Fruit fly (Drosophila melanogaster): Measurements from ENCODE around the gene CG15544.

CG15544 gene

DNA sequence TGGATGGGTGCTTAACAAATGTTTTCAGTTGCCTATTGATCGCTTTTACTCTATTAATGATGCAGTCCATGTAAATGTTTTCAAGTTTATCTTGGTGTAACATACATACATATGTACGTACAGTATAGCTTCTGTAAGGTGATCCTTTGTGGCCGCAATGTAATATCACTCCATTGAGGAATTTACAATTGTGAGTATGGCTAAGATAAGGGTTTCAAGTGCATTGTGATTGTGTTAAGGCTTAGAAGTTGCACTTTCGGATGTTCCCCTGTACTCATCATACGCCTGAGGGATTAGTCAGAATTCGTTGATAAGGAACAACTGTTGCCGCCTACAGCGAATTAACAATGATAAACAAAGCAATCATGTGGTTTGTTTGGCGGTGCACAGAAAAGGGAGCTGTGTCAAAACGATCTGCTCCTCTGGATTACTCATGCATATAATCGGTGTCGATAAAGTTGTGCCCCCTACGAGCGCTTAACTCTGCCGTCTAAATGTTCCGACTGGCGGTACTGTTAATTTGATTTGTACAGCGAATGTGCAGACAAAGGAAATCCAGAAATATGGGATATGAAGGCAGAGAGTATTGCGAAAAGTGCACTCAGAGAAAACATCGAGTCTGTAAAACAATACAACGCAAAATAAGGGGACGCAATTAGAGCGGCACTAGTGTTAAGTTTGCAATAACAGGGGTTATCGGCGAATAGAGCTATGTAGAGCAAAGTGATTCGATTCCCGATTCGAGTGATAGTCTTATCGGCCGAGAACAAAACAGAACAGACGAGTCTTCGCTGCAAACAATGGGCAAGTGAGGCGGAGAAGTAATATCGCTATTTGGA lies 60.3 kb downstream of the CG15544 start (continued):
- TF ChIP-seq Xrp1 (GFP tag; IDR thresholded peaks at IDR 0.05) (peak; percentile 77), ken (GFP tag; IDR thresholded peaks at IDR 0.05) (peak; percentile 79), fru (optimal IDR thresholded peaks at IDR 0.05) (no peak), CG9215 (GFP tag; IDR thresholded peaks at IDR 0.05) (peak; percentile 45; the same call in 1 of the 2 replicates), CG34376 (GFP tag; optimal IDR thresholded peaks at IDR 0.05) (no peak), sr (GFP tag; IDR thresholded peaks at IDR 0.05) (peak; percentile 59; the same call in 2 of the 3 replicates), CG6254 (GFP tag; optimal IDR thresholded peaks at IDR 0.05) (peak; percentile 23), ewg (GFP tag; optimal IDR thresholded peaks at IDR 0.05) (peak; percentile 24), HLH3B (GFP tag; IDR thresholded peaks at IDR 0.05) (peak; percentile 67), CG9817 (tag; optimal IDR thresholded peaks at IDR 0.05) (peak; percentile 59), Stat92E (GFP tag; optimal IDR thresholded peaks at IDR 0.05) (no peak), CG13296 (GFP tag; optimal IDR thresholded peaks at IDR 0.05) (peak; percentile 34), Adf1 (GFP tag; IDR thresholded peaks at IDR 0.05) (no peak), Elba2 (GFP tag; optimal IDR thresholded peaks at IDR 0.05) (no peak), tin (GFP tag; optimal IDR thresholded peaks at IDR 0.05) (peak; percentile 61), ATbp (GFP tag; optimal IDR thresholded peaks at IDR 0.05) (peak; percentile 49), CG4617 (GFP tag; optimal IDR thresholded peaks at IDR 0.05; ENCODE audit: borderline replicate concordance) (no peak), emc (GFP tag; optimal IDR thresholded peaks at IDR 0.05) (peak; percentile 24), onecut (GFP tag; IDR thresholded peaks at IDR 0.05) (peak; percentile 42), CG11695 (GFP tag; IDR thresholded peaks at IDR 0.05) (peak; percentile 52; the same call in 1 of the 3 replicates), lov (optimal IDR thresholded peaks at IDR 0.05) (no peak), lov (GFP tag; IDR thresholded peaks at IDR 0.05) (peak; percentile 71; the same call in 1 of the 3 replicates), B-H2 (GFP tag; optimal IDR thresholded peaks at IDR 0.05) (no peak), esg (GFP tag; conservative IDR thresholded peaks at IDR 0.05) (peak; percentile 57), sim (GFP tag; IDR thresholded peaks at IDR 0.05) (no peak), CG1792 (GFP tag; optimal IDR thresholded peaks at IDR 0.05) (peak; percentile 4), CG9876 (GFP tag; optimal IDR thresholded peaks at IDR 0.05) (peak; percentile 27), sisA (GFP tag; IDR thresholded peaks at IDR 0.05) (peak; percentile 65), tio (GFP tag; optimal IDR thresholded peaks at IDR 0.05) (no peak), Bgb (GFP tag; IDR thresholded peaks at IDR 0.05; ENCODE audit: partially characterized antibody) (no peak), CG32532 (GFP tag; IDR thresholded peaks at IDR 0.05) (peak; percentile 79), CG4854 (GFP tag; optimal IDR thresholded peaks at IDR 0.05) (peak; percentile 25), pb (GFP tag; optimal IDR thresholded peaks at IDR 0.05) (no peak), pros (GFP tag; optimal IDR thresholded peaks at IDR 0.05) (no peak), h (optimal IDR thresholded peaks at IDR 0.05) (no peak), peb (GFP tag; IDR thresholded peaks at IDR 0.05) (peak; percentile 45; the same call in 1 of the 2 replicates), CG2116 (GFP tag; optimal IDR thresholded peaks at IDR 0.05) (no peak), Camta (GFP tag; optimal IDR thresholded peaks at IDR 0.05) (peak; percentile 49), zfh2 (GFP tag; optimal IDR thresholded peaks at IDR 0.05) (peak; percentile 69), CG15601 (tag; optimal IDR thresholded peaks at IDR 0.05) (peak; percentile 39), Doc2 (GFP tag; IDR thresholded peaks at IDR 0.05) (no peak), CG11456 (GFP tag; IDR thresholded peaks at IDR 0.05) (peak; percentile 74; the same call in 1 of the 3 replicates), Dfd (GFP tag; optimal IDR thresholded peaks at IDR 0.05) (no peak), CG12155 (GFP tag; optimal IDR thresholded peaks at IDR 0.05) (peak; percentile 56), hkb (optimal IDR thresholded peaks at IDR 0.05) (no peak), hkb (GFP tag; IDR thresholded peaks at IDR 0.05) (peak; percentile 74), CG30403 (GFP tag; optimal IDR thresholded peaks at IDR 0.05) (peak; percentile 66), CG13123 (GFP tag; optimal IDR thresholded peaks at IDR 0.05) (peak; percentile 27), Blimp-1 (GFP tag; optimal IDR thresholded peaks at IDR 0.05) (peak; percentile 62), crp (GFP tag; optimal IDR thresholded peaks at IDR 0.05) (no peak)

Measured in whole organism, embryonic.